Worm (Caenorhabditis elegans) whole organism, L2 larva: ENCODE data around the gene ser-1.

Experiments used
- C34F6.9 ChIP-seq: fragments of 150-350 bp; optimal IDR thresholded peaks from 2 replicates; lab custom pipeline; 2014; ENCODE audit warnings: missing biosample characterization, missing genetic modification characterization
- F13H6.1 ChIP-seq: sonication (generic microtip); optimal IDR thresholded peaks from 2 replicates; lab custom pipeline; 2016; ENCODE audit warnings: missing genetic modification characterization, missing compliant biosample characterization
- Y55F3AM.14 ChIP-seq: fragments of 200-800 bp; sonication (Bioruptor generic); optimal IDR thresholded peaks from 2 replicates; lab custom pipeline; 2018; ENCODE audit warnings: mild to moderate bottlenecking, missing genetic modification characterization, missing compliant biosample characterization
- ZK546.5 ChIP-seq: sonication (generic microtip); optimal IDR thresholded peaks from 2 replicates; lab custom pipeline; 2017; ENCODE audit warnings: missing biosample characterization, missing genetic modification characterization
- alr-1 ChIP-seq: fragments of 150-350 bp; optimal IDR thresholded peaks from 2 replicates; lab custom pipeline; 2014; ENCODE audit warnings: missing biosample characterization, missing genetic modification characterization
- aly-2 ChIP-seq: fragments of 150-350 bp; optimal IDR thresholded peaks from 2 replicates; lab custom pipeline; 2014; ENCODE audit warnings: missing biosample characterization, missing genetic modification characterization
- ama-1 ChIP-seq: fragments of 150-350 bp; optimal IDR thresholded peaks from 2 replicates; lab custom pipeline; 2018; ENCODE audit warnings: inconsistent platforms
- ceh-16 ChIP-seq: fragments of 150-350 bp; optimal IDR thresholded peaks from 2 replicates; lab custom pipeline; 2014; ENCODE audit warnings: missing biosample characterization, missing genetic modification characterization
- ceh-82 ChIP-seq: fragments of 150-350 bp; optimal IDR thresholded peaks from 2 replicates; lab custom pipeline; 2014; ENCODE audit warnings: missing biosample characterization, missing genetic modification characterization
- crh-2 ChIP-seq: sonication (generic microtip); optimal IDR thresholded peaks from 2 replicates; lab custom pipeline; 2017; ENCODE audit warnings: missing biosample characterization, missing genetic modification characterization
- dmd-4 ChIP-seq: sonication (generic microtip); optimal IDR thresholded peaks from 2 replicates; lab custom pipeline; 2017; ENCODE audit warnings: missing biosample characterization, missing genetic modification characterization
- egl-27 ChIP-seq: sonication (generic microtip); optimal IDR thresholded peaks from 3 replicates; lab custom pipeline; 2017; ENCODE audit warnings: missing biosample characterization, missing genetic modification reagents, missing genetic modification characterization
- elt-1 ChIP-seq: fragments of 150-350 bp; optimal IDR thresholded peaks from 2 replicates; lab custom pipeline; 2014; ENCODE audit warnings: missing biosample characterization, missing genetic modification characterization
- elt-3 ChIP-seq: sonication (generic microtip); optimal IDR thresholded peaks from 2 replicates; lab custom pipeline; 2017; ENCODE audit warnings: missing biosample characterization, missing genetic modification characterization
- fos-1 ChIP-seq: fragments of 150-350 bp; optimal IDR thresholded peaks from 2 replicates; lab custom pipeline; 2014; ENCODE audit warnings: missing biosample characterization, missing genetic modification characterization
- gmeb-1 ChIP-seq: fragments of 150-350 bp; optimal IDR thresholded peaks from 2 replicates; lab custom pipeline; 2014; ENCODE audit warnings: missing biosample characterization, missing genetic modification characterization
- lin-13 ChIP-seq: fragments of 150-350 bp; optimal IDR thresholded peaks from 2 replicates; lab custom pipeline; 2014; ENCODE audit warnings: missing biosample characterization, missing genetic modification reagents, missing genetic modification characterization
- lin-39 ChIP-seq: fragments of 150-350 bp; optimal IDR thresholded peaks from 2 replicates; lab custom pipeline; 2014; ENCODE audit warnings: missing biosample characterization, missing genetic modification reagents, missing genetic modification characterization
- lsy-2 ChIP-seq, 2 experiments: fragments of 150-350 bp in 1 of 2; sonication (generic microtip) in 1 of 2; optimal IDR thresholded peaks; 2 replicates each; lab custom pipeline; 2014 to 2017; ENCODE audit warnings: missing biosample characterization in 2 of 2, missing genetic modification characterization in 2 of 2
- mbf-1 ChIP-seq: sonication (generic microtip); optimal IDR thresholded peaks from 2 replicates; lab custom pipeline; 2017; ENCODE audit warnings: missing biosample characterization, missing genetic modification characterization
- nhr-10 ChIP-seq: sonication (generic microtip); optimal IDR thresholded peaks from 2 replicates; lab custom pipeline; 2017; ENCODE audit warnings: missing biosample characterization, missing genetic modification characterization
- nhr-129 ChIP-seq: fragments of 150-350 bp; optimal IDR thresholded peaks from 2 replicates; lab custom pipeline; 2014; ENCODE audit warnings: missing biosample characterization, missing genetic modification characterization
- nhr-21 ChIP-seq: fragments of 150-350 bp; optimal IDR thresholded peaks from 2 replicates; lab custom pipeline; 2014; ENCODE audit warnings: missing biosample characterization, missing genetic modification characterization
- nhr-23 ChIP-seq: fragments of 150-350 bp; optimal IDR thresholded peaks from 2 replicates; lab custom pipeline; 2014; ENCODE audit warnings: missing biosample characterization, missing genetic modification reagents, missing genetic modification characterization
- nhr-25 ChIP-seq: fragments of 150-350 bp; sonication (generic microtip); optimal IDR thresholded peaks from 3 replicates; lab custom pipeline; 2014; ENCODE audit warnings: missing biosample characterization, missing genetic modification characterization
- nhr-6 ChIP-seq: fragments of 150-350 bp; optimal IDR thresholded peaks from 2 replicates; lab custom pipeline; 2014; ENCODE audit warnings: missing biosample characterization, missing genetic modification characterization
- nhr-77 ChIP-seq: fragments of 150-350 bp; optimal IDR thresholded peaks from 2 replicates; lab custom pipeline; 2014; ENCODE audit warnings: missing biosample characterization, missing genetic modification characterization
- peb-1 ChIP-seq: fragments of 150-350 bp; optimal IDR thresholded peaks from 2 replicates; lab custom pipeline; 2014; ENCODE audit warnings: missing biosample characterization, missing genetic modification characterization
- sem-4 ChIP-seq: fragments of 150-350 bp; optimal IDR thresholded peaks from 2 replicates; lab custom pipeline; 2014; ENCODE audit warnings: missing biosample characterization, missing genetic modification reagents, missing genetic modification characterization
- skn-1 ChIP-seq: sonication (generic microtip); optimal IDR thresholded peaks from 2 replicates; lab custom pipeline; 2017; ENCODE audit warnings: missing biosample characterization, missing genetic modification characterization
- sma-9 ChIP-seq, 2 experiments: fragments of 150-350 bp in 1 of 2; sonication (generic microtip) in 1 of 2; optimal IDR thresholded peaks; 2 replicates each; lab custom pipeline; 2014 to 2016; ENCODE audit warnings: missing genetic modification characterization in 2 of 2, mild to moderate bottlenecking in 1 of 2, missing biosample characterization in 1 of 2, missing compliant biosample characterization in 1 of 2, missing genetic modification reagents in 1 of 2, moderate library complexity in 1 of 2
- snpc-4 ChIP-seq: fragments of 150-350 bp; optimal IDR thresholded peaks from 2 replicates; lab custom pipeline; 2014; ENCODE audit warnings: missing biosample characterization, missing genetic modification characterization
- unc-39 ChIP-seq: fragments of 150-350 bp; optimal IDR thresholded peaks from 2 replicates; lab custom pipeline; 2014; ENCODE audit warnings: missing biosample characterization, missing genetic modification characterization
- unc-55 ChIP-seq: fragments of 150-350 bp; sonication (generic microtip); optimal IDR thresholded peaks from 3 replicates; lab custom pipeline; 2014; ENCODE audit warnings: missing biosample characterization, missing genetic modification reagents, missing genetic modification characterization
- unc-62 ChIP-seq: fragments of 150-350 bp; optimal IDR thresholded peaks from 2 replicates; lab custom pipeline; 2014; ENCODE audit warnings: missing biosample characterization, missing genetic modification reagents, missing genetic modification characterization
- zag-1 ChIP-seq: fragments of 150-350 bp; optimal IDR thresholded peaks from 2 replicates; lab custom pipeline; 2014; ENCODE audit warnings: missing biosample characterization, missing genetic modification characterization
- ztf-1 ChIP-seq: fragments of 200-800 bp; sonication (Bioruptor generic); conservative IDR thresholded peaks from 2 replicates; pipeline ENCODE4 v1.3.6; 2022; ENCODE audit warnings: missing genetic modification characterization, missing compliant biosample characterization
- ztf-4 ChIP-seq: fragments of 150-350 bp; optimal IDR thresholded peaks from 2 replicates; lab custom pipeline; 2014; ENCODE audit warnings: missing biosample characterization, missing genetic modification characterization

The ser-1 gene

DNA sequence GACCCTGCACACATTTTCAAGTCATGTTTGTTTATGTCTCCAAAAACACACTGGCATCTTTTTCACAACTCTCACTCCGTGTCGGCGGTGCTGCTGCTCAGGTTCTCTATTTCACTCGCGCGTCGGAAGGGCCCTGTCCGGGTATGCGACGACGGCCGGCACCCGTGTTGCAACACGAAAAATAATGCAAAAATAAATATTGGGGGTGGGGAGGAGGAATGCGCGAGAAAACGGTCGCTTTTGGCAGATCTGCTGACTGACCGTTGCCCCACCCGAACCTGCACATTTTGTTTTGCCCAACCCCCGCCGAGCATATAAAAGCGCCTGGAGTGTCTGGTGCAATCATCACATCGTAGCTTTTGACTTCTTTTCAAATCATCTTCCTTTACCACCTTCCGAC, 41.9 kb downstream of the ser-1 start, which contains the start of gene cpg-19:
TSS of gene cpg-19 (plus strand) at position 341 of the 400 bp plus-strand sequence.
- TF ChIP-seq unc-39 (tag; lab: Kevin White, UChicago) (no peak), ztf-4 (no peak), ZK546.5 (tag; lab: Kevin White, UChicago) (no peak), nhr-25 (tag; lab: Kevin White, UChicago) (no peak), mbf-1 (no peak), sem-4 (no peak), skn-1 (tag; lab: Kevin White, UChicago) (no peak), F13H6.1 (tag; lab: Kevin White, UChicago) (no peak), sma-9 (GFP tag; optimal IDR thresholded peaks at IDR 0.05; lab: Kevin White, UChicago) (no peak), sma-9 (tag; optimal IDR thresholded peaks at IDR 0.05; lab: Kevin White, UChicago) (no peak), C34F6.9 (tag; lab: Kevin White, UChicago) (no peak), lsy-2 (tag; optimal IDR thresholded peaks at IDR 0.05; lab: Kevin White, UChicago) (no peak), zag-1 (tag; lab: Kevin White, UChicago) (no peak), dmd-4 (tag; lab: Kevin White, UChicago) (no peak), nhr-21 (no peak), aly-2 (tag; lab: Kevin White, UChicago) (no peak), Y55F3AM.14 (GFP tag; lab: Kevin White, UChicago) (no peak), nhr-10 (tag; lab: Kevin White, UChicago) (no peak), nhr-23 (no peak)

DNA sequence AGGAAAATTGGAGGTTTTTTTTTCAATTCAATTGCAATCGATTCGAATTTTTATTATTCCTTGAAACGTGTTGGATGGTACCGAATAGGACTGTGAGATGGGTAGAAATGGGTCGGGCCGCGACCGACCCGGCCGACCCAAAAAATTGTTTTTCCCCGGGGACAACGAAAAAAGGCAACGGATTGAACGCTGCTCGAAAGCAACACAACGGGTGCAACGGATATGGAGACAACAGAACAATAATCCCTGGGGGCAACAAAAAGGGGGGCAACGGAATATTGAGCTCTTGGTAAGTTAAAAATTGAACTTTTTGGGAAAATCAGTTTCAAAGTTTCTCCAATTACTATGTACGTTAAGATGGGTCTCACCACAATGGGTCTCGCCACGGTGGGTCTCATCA, 43.7 kb downstream of the ser-1 start:
- TF ChIP-seq mbf-1 (no peak), ceh-82 (no peak), nhr-6 (tag; lab: Kevin White, UChicago) (no peak), ztf-1 (GFP tag; lab: Robert Waterston, UW) (no peak), fos-1 (tag; lab: Kevin White, UChicago) (no peak), unc-62 (GFP tag; lab: Kevin White, UChicago) (no peak), elt-1 (no peak), gmeb-1 (no peak), egl-27 (tag; lab: Kevin White, UChicago) (no peak), ceh-16 (no peak), aly-2 (tag; lab: Kevin White, UChicago) (no peak), lin-39 (no peak), sma-9 (GFP tag; optimal IDR thresholded peaks at IDR 0.05; lab: Kevin White, UChicago) (no peak), sma-9 (tag; optimal IDR thresholded peaks at IDR 0.05; lab: Kevin White, UChicago) (no peak), lsy-2 (tag; optimal IDR thresholded peaks at IDR 0.05; lab: Kevin White, UChicago) (no peak), peb-1 (tag; lab: Kevin White, UChicago) (no peak), nhr-21 (no peak), lin-13 (GFP tag; lab: Kevin White, UChicago) (no peak)

DNA sequence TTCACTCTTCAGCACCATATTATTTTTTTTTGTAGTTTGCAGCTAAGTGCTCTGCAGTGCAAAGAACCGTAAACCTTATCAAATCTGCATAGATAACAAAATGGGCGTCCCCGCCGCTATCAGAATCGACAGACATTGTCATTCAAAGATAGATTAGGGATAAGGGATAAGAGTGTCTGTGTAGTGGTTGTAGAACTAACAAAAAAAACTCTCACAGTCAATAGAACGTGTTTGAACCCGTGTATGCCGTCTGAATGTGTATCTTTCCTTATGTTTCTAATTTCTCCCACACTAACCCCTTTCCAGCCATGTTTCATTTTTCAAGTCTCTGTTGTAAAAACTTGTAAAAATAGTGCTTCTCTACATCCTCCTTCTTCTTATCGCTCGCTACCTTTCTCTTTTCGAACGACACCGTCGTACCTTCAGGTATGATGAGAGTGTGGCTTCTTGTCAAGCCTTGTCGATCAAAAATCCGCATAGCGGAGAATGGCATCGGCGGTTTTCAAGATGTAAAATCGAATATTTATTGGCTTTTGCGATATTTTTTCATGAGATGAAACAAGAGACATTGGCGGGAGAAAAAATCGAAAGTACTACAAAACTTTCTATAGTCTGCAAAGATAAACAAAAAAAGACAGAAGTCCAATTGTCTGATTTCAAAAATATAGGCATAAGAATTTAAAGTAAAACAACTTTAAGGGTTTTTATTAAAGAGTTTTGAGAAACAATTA, 45.7 kb downstream of the ser-1 start:
- no peak for TF ChIP-seq nhr-10 (tag; lab: Kevin White, UChicago)
- TF ChIP-seq unc-62 (GFP tag; lab: Kevin White, UChicago): no peak
- no peak for TF ChIP-seq ztf-4
- TF ChIP-seq nhr-25 (tag; lab: Kevin White, UChicago): no peak
- no peak for TF ChIP-seq nhr-23
- TF ChIP-seq nhr-129 (tag; lab: Kevin White, UChicago): no peak
- TF ChIP-seq lin-13 (GFP tag; lab: Kevin White, UChicago): no peak
- no peak for TF ChIP-seq elt-3
- TF ChIP-seq unc-39 (tag; lab: Kevin White, UChicago): no peak
- no peak for TF ChIP-seq elt-1
- no peak for TF ChIP-seq alr-1
- TF ChIP-seq fos-1 (tag; lab: Kevin White, UChicago): no peak
- TF ChIP-seq, all 48 proteins: peak for 0

DNA sequence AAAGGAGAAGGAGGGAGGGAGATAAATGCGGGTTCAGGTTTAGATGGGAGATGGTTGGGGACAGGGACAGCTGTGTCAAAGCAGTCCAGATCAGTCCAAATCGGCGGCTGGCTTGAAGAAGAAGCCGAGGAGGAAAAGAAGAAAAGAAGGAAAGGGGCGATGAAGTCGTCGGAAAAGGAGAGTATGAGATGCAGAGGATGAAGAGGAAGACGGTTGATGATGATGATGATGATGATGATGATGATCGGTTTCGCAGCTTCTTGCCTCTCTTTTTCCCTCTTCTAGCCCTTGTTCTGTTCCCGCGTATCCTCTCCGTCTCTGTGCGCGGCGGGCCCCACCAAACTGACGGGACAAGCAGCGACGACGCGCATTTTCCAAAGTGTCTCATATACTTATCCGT, 47.3 kb downstream of the ser-1 start:
- TF ChIP-seq nhr-6 (tag; lab: Kevin White, UChicago) (no peak), nhr-23 (no peak), ceh-16 (no peak), sma-9 (GFP tag; optimal IDR thresholded peaks at IDR 0.05; lab: Kevin White, UChicago) (no peak), sma-9 (tag; optimal IDR thresholded peaks at IDR 0.05; lab: Kevin White, UChicago) (no peak), nhr-129 (tag; lab: Kevin White, UChicago) (no peak), elt-3 (no peak), snpc-4 (no peak), lsy-2 (tag; optimal IDR thresholded peaks at IDR 0.05; lab: Kevin White, UChicago) (no peak), ZK546.5 (tag; lab: Kevin White, UChicago) (no peak), nhr-21 (no peak), crh-2 (tag; lab: Kevin White, UChicago) (no peak), ama-1 (lab: Kevin White, UChicago) (no peak), nhr-25 (tag; lab: Kevin White, UChicago) (no peak), nhr-77 (no peak), gmeb-1 (no peak), unc-55 (GFP tag; lab: Kevin White, UChicago) (no peak), alr-1 (no peak), skn-1 (tag; lab: Kevin White, UChicago) (no peak)
